Fruit fly (Drosophila melanogaster): ENCODE results near the gene eIF4H2.
A peak's percentile ranks its signal among the peaks of the same experiment; 100 is the strongest.

- no peak for TF ChIP-seq CG12605 (GFP tag; IDR thresholded peaks at IDR 0.05)
- TF ChIP-seq CG17806 (tag; optimal IDR thresholded peaks at IDR 0.05) = no peak
- TF ChIP-seq Pif1A (GFP tag; optimal IDR thresholded peaks at IDR 0.05) = no peak
- TF ChIP-seq CG8301 (tag; optimal IDR thresholded peaks at IDR 0.05) = no peak
- no peak for TF ChIP-seq Ets98B (GFP tag; IDR thresholded peaks at IDR 0.05)
- TF ChIP-seq gl (tag; optimal IDR thresholded peaks at IDR 0.05) = no peak
- no peak for TF ChIP-seq D1 (tag; optimal IDR thresholded peaks at IDR 0.05)
- no peak for TF ChIP-seq rn (GFP tag; IDR thresholded peaks at IDR 0.05)
- no peak for TF ChIP-seq EcR (GFP tag; optimal IDR thresholded peaks at IDR 0.05)
- peak; percentile 5 for TF ChIP-seq CG14655 (GFP tag; optimal IDR thresholded peaks at IDR 0.05)
- peak; percentile 33; the same call in 1 of the 3 replicates for TF ChIP-seq CG4496 (GFP tag; IDR thresholded peaks at IDR 0.05)
- TF ChIP-seq CG9948 (tag; optimal IDR thresholded peaks at IDR 0.05) = no peak
- no peak for TF ChIP-seq CG15710 (tag; optimal IDR thresholded peaks at IDR 0.05)
- no peak for TF ChIP-seq Snoo (tag; optimal IDR thresholded peaks at IDR 0.05)
These were observed 33.1 kb downstream of the eIF4H2 start for dm6 chr3R:30758725-30759714.
